Fruit fly (Drosophila melanogaster) Kc167 (cell line): ENCODE measurements around the gene Myb.

Experiments used
- Myc ChIP-seq: fragments of >200 bp; optimal IDR thresholded peaks from 2 replicates; lab custom pipeline; 2017; ENCODE audit warnings: missing external identifiers
- h ChIP-seq: fragments of >200 bp; optimal IDR thresholded peaks from 3 replicates; lab custom pipeline; 2018; ENCODE audit warnings: missing external identifiers
- insv ChIP-seq: fragments of >200 bp; optimal IDR thresholded peaks from 3 replicates; lab custom pipeline; 2018; ENCODE audit warnings: missing external identifiers
- psq ChIP-seq: fragments of >200 bp; optimal IDR thresholded peaks from 2 replicates; lab custom pipeline; 2017; ENCODE audit warnings: missing external identifiers
- ttk ChIP-seq: sonication (Bioruptor generic); optimal IDR thresholded peaks from 2 replicates; lab custom pipeline; 2017; ENCODE audit warnings: missing external identifiers

DNA sequence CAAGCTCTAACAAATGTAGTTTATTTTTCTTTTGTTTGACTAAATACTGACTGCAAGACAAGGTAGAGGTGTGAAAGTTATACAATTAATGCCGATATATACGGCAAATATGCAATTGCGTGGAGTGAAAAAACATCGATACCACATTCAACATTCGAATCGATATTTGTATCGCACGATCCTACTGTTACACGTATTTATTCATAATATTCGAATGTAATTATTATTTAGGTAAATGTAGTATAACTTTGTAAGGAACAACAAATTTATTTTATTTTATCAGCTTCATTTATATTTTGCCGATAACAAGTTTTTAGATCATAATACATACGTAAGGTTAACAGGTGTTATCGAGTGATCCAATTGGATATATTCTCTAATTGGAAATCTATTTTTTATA lies 22.2 kb downstream of the Myb start, which contains the start of gene Chc:
- TF ChIP-seq h (no peak), psq (no peak), ttk (lab: Kevin White, UChicago) (no peak), Myc (no peak), insv (lab: Kevin White, UChicago) (no peak)
